Comparison of ENCODE assay signal across 2 worm cellular contexts in genomic region chrX:12563589-12563988, ce11.
TF ChIP-seq lines count a peak whose summit lies in the region.

No protein-coding gene starts in this region.

TF ChIP-seq in whole organism, L1 larva, 84 proteins besides CTCF, POLR2A, EP300 and RAD21 (continued from another document):
- no peak for TF ChIP-seq nhr-12 (tag; optimal IDR thresholded peaks at IDR 0.05; lab: Kevin White, UChicago)
- no peak for TF ChIP-seq nhr-76 (tag; optimal IDR thresholded peaks at IDR 0.05; lab: Kevin White, UChicago)
- TF ChIP-seq egl-27 (tag; optimal IDR thresholded peaks at IDR 0.05; lab: Kevin White, UChicago), result no peak
- no peak for TF ChIP-seq alr-1 (tag; optimal IDR thresholded peaks at IDR 0.05; lab: Kevin White, UChicago; ENCODE audit: borderline replicate concordance)
- TF ChIP-seq nhr-84 (tag; optimal IDR thresholded peaks at IDR 0.05; lab: Kevin White, UChicago), result no peak
- TF ChIP-seq dsc-1 (tag; optimal IDR thresholded peaks at IDR 0.05; lab: Kevin White, UChicago), result peak; percentile 76
- peak; percentile 10 for TF ChIP-seq nhr-77 (tag; optimal IDR thresholded peaks at IDR 0.05; lab: Kevin White, UChicago)
- peak; percentile 6 for TF ChIP-seq pax-3 (tag; optimal IDR thresholded peaks at IDR 0.05; lab: Kevin White, UChicago)

TF ChIP-seq in whole organism, young adult, 124 proteins besides CTCF, POLR2A, EP300 and RAD21 (continued from another document):
- TF ChIP-seq Y53G8AR.9 (GFP tag; conservative IDR thresholded peaks at IDR 0.05; lab: Robert Waterston, UW) (peak; percentile 72; the same call in 1 of the 2 replicates), ztf-26 (tag; optimal IDR thresholded peaks at IDR 0.05; lab: Kevin White, UChicago) (no peak), mcd-1 (GFP tag; IDR thresholded peaks at IDR 0.05; lab: Robert Waterston, UW) (no peak; the same call in 1 of the 2 replicates), Y53F4B.3 (GFP tag; IDR thresholded peaks at IDR 0.05; lab: Robert Waterston, UW) (peak; percentile 51; the same call in 1 of the 2 replicates), lir-1 (GFP tag; conservative IDR thresholded peaks at IDR 0.05; lab: Robert Waterston, UW) (peak; percentile 27; the same call in 1 of the 2 replicates), ets-4 (GFP tag; optimal IDR thresholded peaks at IDR 0.05; lab: Kevin White, UChicago) (peak; percentile 76)
